Fruit fly (Drosophila melanogaster) whole organism, prepupa: Measurements from ENCODE around the gene Calx.
A peak's percentile ranks its signal among the peaks of the same experiment; 100 is the strongest.

ENCODE experiments used
- Blimp-1 ChIP-seq: fragments of 200-800 bp; sonication (Bioruptor generic); optimal IDR thresholded peaks from 3 replicates; lab custom pipeline; 2017; ENCODE audit warnings: missing biosample characterization, missing genetic modification characterization, mild to moderate bottlenecking, moderate library complexity, missing genetic modification reagents
- CG10631 ChIP-seq: fragments of 200-800 bp; sonication (Bioruptor generic); optimal IDR thresholded peaks from 2 replicates; lab custom pipeline; 2016; ENCODE audit warnings: missing biosample characterization, missing genetic modification characterization
- CG10669 ChIP-seq: fragments of 200-800 bp; sonication (Bioruptor generic); optimal IDR thresholded peaks from 3 replicates; lab custom pipeline; 2018; ENCODE audit warnings: missing biosample characterization, mild to moderate bottlenecking, missing genetic modification characterization, moderate library complexity
- CG11294 ChIP-seq: fragments of 200-800 bp; sonication (Bioruptor generic); IDR thresholded peaks from 2 replicates; pipeline ENCODE4 v1.3.6; 2022; ENCODE audit warnings: missing biosample characterization, missing genetic modification characterization
- CG11762 ChIP-seq: fragments of 200-800 bp; sonication (Bioruptor generic); optimal IDR thresholded peaks from 3 replicates; lab custom pipeline; 2016; ENCODE audit warnings: missing biosample characterization, missing genetic modification characterization; ENCODE audit not compliant: insufficient read depth
- CG11902 ChIP-seq: fragments of 200-800 bp; sonication (Bioruptor generic); optimal IDR thresholded peaks from 3 replicates; lab custom pipeline; 2016; ENCODE audit warnings: missing biosample characterization, missing genetic modification characterization
- CG15336 ChIP-seq: fragments of 200-800 bp; sonication (Bioruptor generic); IDR thresholded peaks from 2 replicates; pipeline ENCODE4 v1.3.6; 2022; ENCODE audit warnings: missing biosample characterization, missing genetic modification characterization
- CG16779 ChIP-seq: fragments of 200-800 bp; sonication (Bioruptor generic); optimal IDR thresholded peaks from 3 replicates; lab custom pipeline; 2017; ENCODE audit warnings: missing biosample characterization, mild to moderate bottlenecking, missing genetic modification characterization
- CG31627 ChIP-seq: fragments of 200-800 bp; sonication (Bioruptor generic); optimal IDR thresholded peaks from 3 replicates; lab custom pipeline; 2016; ENCODE audit warnings: missing biosample characterization, missing genetic modification characterization
- CG34406 ChIP-seq: fragments of 200-800 bp; sonication (Bioruptor generic); optimal IDR thresholded peaks from 3 replicates; lab custom pipeline; 2016; ENCODE audit warnings: missing biosample characterization, missing genetic modification characterization
- CG3919 ChIP-seq: fragments of 200-800 bp; sonication (Bioruptor generic); optimal IDR thresholded peaks from 3 replicates; lab custom pipeline; 2016; ENCODE audit warnings: missing biosample characterization, missing genetic modification characterization
- CG4318 ChIP-seq: fragments of 200-800 bp; sonication (Bioruptor generic); optimal IDR thresholded peaks from 3 replicates; lab custom pipeline; 2017; ENCODE audit warnings: missing biosample characterization, mild to moderate bottlenecking, missing genetic modification characterization
- CG6163 ChIP-seq: fragments of 200-800 bp; sonication (Bioruptor generic); IDR thresholded peaks from 3 replicates; pipeline ENCODE4 v1.3.6; 2022; ENCODE audit warnings: missing biosample characterization, missing genetic modification characterization
- CG6276 ChIP-seq: fragments of 200-800 bp; sonication (Bioruptor generic); optimal IDR thresholded peaks from 2 replicates; lab custom pipeline; 2017; ENCODE audit warnings: missing biosample characterization, mild to moderate bottlenecking, missing genetic modification characterization
- CG6792 ChIP-seq: fragments of 200-800 bp; sonication (Bioruptor generic); optimal IDR thresholded peaks from 3 replicates; lab custom pipeline; 2016; ENCODE audit warnings: missing biosample characterization, missing genetic modification characterization
- CG6808 ChIP-seq: fragments of 200-800 bp; sonication (Bioruptor generic); optimal IDR thresholded peaks from 3 replicates; lab custom pipeline; 2017; ENCODE audit warnings: missing biosample characterization, missing genetic modification characterization, mild to moderate bottlenecking, moderate library complexity, missing genetic modification reagents
- CG7368 ChIP-seq: fragments of 200-800 bp; sonication (Bioruptor generic); optimal IDR thresholded peaks from 3 replicates; lab custom pipeline; 2016; ENCODE audit warnings: missing biosample characterization, missing genetic modification characterization
- CG8119 ChIP-seq: fragments of 200-800 bp; sonication (Bioruptor generic); IDR thresholded peaks from 3 replicates; pipeline ENCODE4 v1.3.6; 2022; ENCODE audit warnings: missing biosample characterization, missing genetic modification characterization
- CG8319 ChIP-seq: fragments of 200-800 bp; sonication (Bioruptor generic); optimal IDR thresholded peaks from 3 replicates; lab custom pipeline; 2016; ENCODE audit warnings: missing biosample characterization, missing genetic modification characterization
- CG9139 ChIP-seq: fragments of 200-800 bp; sonication (Bioruptor generic); optimal IDR thresholded peaks from 3 replicates; lab custom pipeline; 2017; ENCODE audit warnings: missing biosample characterization, mild to moderate bottlenecking, missing genetic modification characterization
- Eip75B ChIP-seq: fragments of 200-800 bp; sonication (Bioruptor generic); optimal IDR thresholded peaks from 3 replicates; lab custom pipeline; 2016; ENCODE audit warnings: missing biosample characterization, missing genetic modification characterization
- Eip78C ChIP-seq: fragments of 200-800 bp; sonication (Bioruptor generic); peaks from one replicate; lab custom pipeline; 2016; ENCODE audit warnings: missing biosample characterization, missing genetic modification characterization
- Ets96B ChIP-seq: fragments of 200-800 bp; optimal IDR thresholded peaks from 2 replicates; lab custom pipeline; 2019; ENCODE audit warnings: missing biosample characterization, mild to moderate bottlenecking, missing genetic modification characterization, moderate library complexity
- Hr4 ChIP-seq: fragments of 200-800 bp; sonication (Bioruptor generic); optimal IDR thresholded peaks from 3 replicates; lab custom pipeline; 2016; ENCODE audit warnings: missing biosample characterization, missing genetic modification characterization
- Lpt ChIP-seq: fragments of 200-800 bp; sonication (Bioruptor generic); optimal IDR thresholded peaks from 3 replicates; lab custom pipeline; 2016; ENCODE audit warnings: missing biosample characterization, missing genetic modification characterization
- OdsH ChIP-seq: fragments of 200-800 bp; sonication (Bioruptor generic); optimal IDR thresholded peaks from 3 replicates; lab custom pipeline; 2016; ENCODE audit warnings: missing biosample characterization, missing genetic modification characterization
- Smox ChIP-seq: fragments of 200-800 bp; sonication (Bioruptor generic); optimal IDR thresholded peaks from 3 replicates; lab custom pipeline; 2016; ENCODE audit warnings: missing biosample characterization, missing genetic modification characterization
- Sox102F ChIP-seq: fragments of 200-800 bp; sonication (Bioruptor generic); optimal IDR thresholded peaks from 2 replicates; lab custom pipeline; 2016; ENCODE audit warnings: missing biosample characterization, mild to moderate bottlenecking, missing genetic modification characterization
- Sox14 ChIP-seq: fragments of 200-800 bp; sonication (Bioruptor generic); optimal IDR thresholded peaks from 3 replicates; lab custom pipeline; 2016; ENCODE audit warnings: missing biosample characterization, missing genetic modification characterization
- Sox15 ChIP-seq: fragments of 200-800 bp; sonication (Bioruptor generic); optimal IDR thresholded peaks from 3 replicates; lab custom pipeline; 2016; ENCODE audit warnings: missing biosample characterization, missing genetic modification characterization
- acj6 ChIP-seq: fragments of 200-800 bp; sonication (Bioruptor generic); optimal IDR thresholded peaks from 3 replicates; lab custom pipeline; 2016; ENCODE audit warnings: missing biosample characterization, missing genetic modification characterization
- cyc ChIP-seq: fragments of 200-800 bp; sonication (Bioruptor generic); optimal IDR thresholded peaks from 3 replicates; lab custom pipeline; 2016; ENCODE audit warnings: missing biosample characterization, missing genetic modification characterization
- dac ChIP-seq: fragments of 200-800 bp; sonication (Bioruptor generic); optimal IDR thresholded peaks from 2 replicates; lab custom pipeline; 2017; ENCODE audit warnings: missing biosample characterization, mild to moderate bottlenecking, missing genetic modification characterization
- esn ChIP-seq: fragments of 200-800 bp; sonication (Bioruptor generic); optimal IDR thresholded peaks from 2 replicates; lab custom pipeline; 2016; ENCODE audit warnings: missing biosample characterization, mild to moderate bottlenecking, missing genetic modification characterization, moderate library complexity
- fd59A ChIP-seq: fragments of 200-800 bp; sonication (Bioruptor generic); optimal IDR thresholded peaks from 2 replicates; lab custom pipeline; 2017; ENCODE audit warnings: missing biosample characterization, mild to moderate bottlenecking, missing genetic modification characterization, missing genetic modification reagents
- lz ChIP-seq: fragments of 200-800 bp; sonication (Bioruptor generic); optimal IDR thresholded peaks from 3 replicates; lab custom pipeline; 2016; ENCODE audit warnings: missing biosample characterization, missing genetic modification characterization
- net ChIP-seq: fragments of 200-800 bp; sonication (Bioruptor generic); optimal IDR thresholded peaks from 3 replicates; lab custom pipeline; 2016; ENCODE audit warnings: missing biosample characterization, missing genetic modification characterization
- salr ChIP-seq, 2 experiments: fragments of 200-800 bp; sonication (Bioruptor generic); optimal IDR thresholded peaks; 3 replicates each; lab custom pipeline; 2016 to 2018; ENCODE audit warnings: missing biosample characterization in 2 of 2, missing genetic modification characterization in 2 of 2, mild to moderate bottlenecking in 1 of 2
- spab ChIP-seq: fragments of 200-800 bp; sonication (Bioruptor generic); optimal IDR thresholded peaks from 2 replicates; lab custom pipeline; 2017; ENCODE audit warnings: missing biosample characterization, mild to moderate bottlenecking, missing genetic modification characterization, missing genetic modification reagents
- svp ChIP-seq: fragments of 200-800 bp; sonication (Bioruptor generic); peaks from one replicate; lab custom pipeline; 2016; ENCODE audit warnings: missing biosample characterization, missing genetic modification characterization
- topi ChIP-seq: fragments of 200-800 bp; sonication (Bioruptor generic); optimal IDR thresholded peaks from 3 replicates; lab custom pipeline; 2016; ENCODE audit warnings: missing biosample characterization, missing genetic modification characterization
- vri ChIP-seq: fragments of 200-800 bp; sonication (Bioruptor generic); optimal IDR thresholded peaks from 3 replicates; lab custom pipeline; 2016; ENCODE audit warnings: missing biosample characterization, mild to moderate bottlenecking, missing genetic modification characterization

The Calx gene

DNA sequence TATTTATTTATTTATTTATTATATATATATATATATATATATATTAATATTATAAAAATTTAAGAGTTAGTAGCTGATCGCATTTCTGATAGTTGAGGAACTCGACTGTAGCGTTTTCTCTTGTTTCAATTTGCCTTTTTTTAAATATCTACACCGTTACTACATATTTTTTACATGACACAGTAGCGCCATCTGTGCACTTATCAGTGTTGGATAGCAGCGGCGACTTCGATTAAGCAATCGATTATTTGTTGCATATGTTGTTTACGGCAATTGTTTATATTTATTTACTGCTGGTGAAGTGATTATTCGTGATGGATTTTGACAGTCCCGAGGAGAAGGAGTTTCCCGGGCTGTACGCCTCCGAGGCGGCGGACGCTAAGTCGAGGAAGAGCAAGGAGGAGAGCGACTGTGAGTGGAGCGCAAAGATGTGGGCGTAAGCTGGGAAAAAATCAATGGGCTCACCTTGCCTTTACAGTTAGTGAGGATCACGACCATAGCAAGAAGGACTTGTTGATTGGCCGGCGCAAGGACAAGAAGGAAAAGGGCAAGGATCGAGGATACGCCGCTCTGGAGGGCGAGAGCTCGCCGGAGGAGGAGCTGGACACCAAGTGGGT lies 39.6 kb downstream of the Calx start, which contains the start of gene Rlip (continued):
- no peak for TF ChIP-seq Hr4 (GFP tag; lab: Kevin White, UChicago)
- TF ChIP-seq Sox102F: no peak
- no peak for TF ChIP-seq Sox15 (GFP tag; lab: Kevin White, UChicago)
- TF ChIP-seq CG10631: peak; percentile 39
- TF ChIP-seq CG11294: no peak
- TF ChIP-seq CG31627: peak; percentile 45
- TF ChIP-seq spab (GFP tag; lab: Kevin White, UChicago): no peak
- peak; percentile 37 for TF ChIP-seq CG16779 (tag; lab: Kevin White, UChicago)
- TF ChIP-seq, all 60 proteins: peak for 31

DNA sequence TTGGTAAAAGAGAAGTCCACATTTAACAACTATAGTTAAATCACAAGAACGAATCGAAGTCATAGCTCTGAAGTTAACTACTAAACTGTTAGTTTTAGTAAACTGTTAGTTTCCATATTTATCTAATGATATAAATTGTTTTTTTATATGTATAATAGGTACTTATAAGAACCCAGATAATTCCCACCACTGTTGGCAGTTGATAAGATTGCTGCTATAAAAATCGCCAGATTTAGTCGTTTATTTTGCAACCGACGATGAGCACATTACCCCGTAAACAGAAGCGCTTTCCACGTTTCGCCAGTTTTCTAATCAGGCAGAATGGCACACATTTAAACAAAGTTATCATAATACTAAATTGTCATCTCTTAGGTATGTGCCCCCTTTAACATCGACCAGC lies 41.1 kb downstream of the Calx start:
- peak; percentile 39 for TF ChIP-seq Eip78C
- no peak for TF ChIP-seq lz (GFP tag; lab: Kevin White, UChicago)
- TF ChIP-seq esn (GFP tag; lab: Kevin White, UChicago): peak; percentile 4
- peak; percentile 56 for TF ChIP-seq vri (GFP tag; lab: Kevin White, UChicago)
- TF ChIP-seq, all 60 proteins: peak for 3

DNA sequence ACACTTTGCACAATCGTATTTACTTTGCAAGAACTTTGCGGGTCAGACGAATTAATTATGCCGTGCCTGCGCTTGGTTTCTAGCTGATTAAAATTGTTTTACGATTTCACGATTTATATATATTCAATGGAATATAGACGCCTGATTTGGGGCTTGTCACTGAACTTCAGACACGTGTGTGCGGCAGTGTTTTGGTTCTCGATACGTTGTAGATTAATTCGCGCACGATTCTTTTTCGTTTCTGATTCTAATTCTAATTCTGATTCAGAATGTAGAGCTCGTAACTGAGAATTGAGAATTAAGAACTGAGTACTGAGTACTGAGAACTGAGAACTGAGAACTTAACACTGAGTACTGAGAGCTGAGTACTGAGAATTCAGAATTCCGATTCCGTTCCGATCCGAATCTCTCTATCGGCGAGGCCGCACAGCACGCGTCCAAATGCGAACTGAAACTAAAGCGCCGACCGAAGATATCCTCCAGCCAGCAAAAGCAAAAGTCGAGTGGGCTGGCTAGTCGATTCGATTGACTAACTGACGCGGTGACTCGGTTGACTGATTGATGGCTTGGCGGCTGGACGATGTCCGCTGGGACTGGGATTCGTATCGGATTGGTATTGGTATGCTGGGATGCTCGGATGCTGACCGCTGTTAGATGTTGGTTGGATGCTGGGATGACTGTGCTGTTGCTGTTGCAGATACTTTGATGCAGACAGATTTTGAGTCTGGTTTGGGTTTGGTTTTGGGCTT lies 45.0 kb downstream of the Calx start:
- TF ChIP-seq svp (peak; percentile 86), CG3919 (GFP tag; lab: Kevin White, UChicago) (no peak)

DNA sequence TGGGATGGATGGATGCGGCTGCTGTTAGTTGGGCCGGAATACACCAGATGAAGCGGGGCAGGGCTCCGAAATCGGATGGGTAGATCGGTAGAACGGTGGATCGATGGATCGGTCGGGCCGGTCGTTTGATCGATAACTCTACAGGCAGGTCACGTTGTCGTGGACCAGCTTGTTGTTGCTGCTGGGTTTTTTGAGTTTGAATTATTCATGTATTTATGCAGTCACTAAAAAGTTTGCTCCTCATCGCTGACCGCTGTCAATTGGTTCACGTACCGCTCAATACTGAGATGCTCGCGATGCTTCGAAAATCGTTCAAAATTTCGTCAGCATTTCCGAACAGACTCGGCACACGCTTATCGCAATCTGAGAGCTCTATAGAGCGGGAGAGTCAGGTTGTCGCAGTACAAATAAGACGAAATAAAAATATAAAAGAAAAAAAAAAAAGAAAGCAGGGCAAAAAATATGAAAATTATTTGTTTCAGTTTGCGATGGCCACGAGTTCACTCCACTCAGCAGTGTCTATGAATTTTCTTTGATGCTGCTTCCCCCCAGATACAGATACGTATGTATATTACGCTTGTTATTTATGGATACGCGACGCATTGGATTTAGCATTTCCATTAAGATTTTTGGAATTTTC lies 46.0 kb downstream of the Calx start, which contains the start of gene peg:
TSS of gene peg (minus strand) at position 262 of the 640 bp plus-strand sequence.
- TF ChIP-seq CG8319 (GFP tag; lab: Kevin White, UChicago) (no peak), CG3919 (GFP tag; lab: Kevin White, UChicago) (no peak), CG10669 (GFP tag; lab: Kevin White, UChicago) (no peak), CG15336 (peak; percentile 44; the same call in 1 of the 2 replicates), Blimp-1 (no peak), Sox14 (no peak), salr (GFP tag; optimal IDR thresholded peaks at IDR 0.05; lab: Kevin White, UChicago) (no peak), Smox (GFP tag; lab: Kevin White, UChicago) (peak; percentile 8), lz (GFP tag; lab: Kevin White, UChicago) (no peak), OdsH (GFP tag; lab: Kevin White, UChicago) (peak; percentile 26), topi (GFP tag; lab: Kevin White, UChicago) (peak; percentile 38), esn (GFP tag; lab: Kevin White, UChicago) (no peak), CG11762 (GFP tag; lab: Kevin White, UChicago) (no peak), Eip78C (peak; percentile 65), CG6808 (GFP tag; lab: Kevin White, UChicago) (peak; percentile 26), CG34406 (no peak), CG6792 (no peak), Eip75B (GFP tag; lab: Kevin White, UChicago) (no peak), CG6163 (GFP tag; lab: Robert Waterston, UW) (peak; percentile 75), net (peak; percentile 28), fd59A (GFP tag; lab: Kevin White, UChicago) (no peak), Ets96B (tag; lab: Kevin White, UChicago) (no peak), cyc (GFP tag; lab: Kevin White, UChicago) (no peak), spab (GFP tag; lab: Kevin White, UChicago) (no peak), Lpt (GFP tag; lab: Kevin White, UChicago) (no peak), CG6276 (GFP tag; lab: Kevin White, UChicago) (peak; percentile 55), dac (GFP tag; lab: Kevin White, UChicago) (no peak), vri (GFP tag; lab: Kevin White, UChicago) (peak; percentile 70), CG8119 (GFP tag; lab: Robert Waterston, UW) (peak; percentile 54; the same call in 2 of the 3 replicates), CG9139 (GFP tag; lab: Kevin White, UChicago) (peak; percentile 31), acj6 (no peak), CG31627 (no peak), CG11902 (GFP tag; lab: Kevin White, UChicago) (no peak), CG4318 (GFP tag; lab: Kevin White, UChicago) (no peak), CG10631 (no peak), CG7368 (no peak), Sox102F (peak; percentile 40)
